Fruit fly (Drosophila melanogaster) whole organism, embryonic: Measurements from ENCODE around the gene Pc.

Source experiments
- Antp ChIP-seq: fragments of 200-800 bp; sonication (Bioruptor generic); optimal IDR thresholded peaks from 3 replicates; lab custom pipeline; 2016; ENCODE audit warnings: missing biosample characterization, missing genetic modification characterization
- CG10543 ChIP-seq: fragments of 200-800 bp; sonication (Bioruptor generic); optimal IDR thresholded peaks from 3 replicates; lab custom pipeline; 2017; ENCODE audit warnings: missing biosample characterization, mild to moderate bottlenecking, missing genetic modification characterization, moderate library complexity
- CG10565 ChIP-seq: fragments of 200-800 bp; sonication (Bioruptor generic); optimal IDR thresholded peaks from 3 replicates; lab custom pipeline; 2016; ENCODE audit warnings: missing biosample characterization, mild to moderate bottlenecking, missing genetic modification characterization
- CG11504 ChIP-seq: fragments of 200-800 bp; sonication (Bioruptor generic); optimal IDR thresholded peaks from 3 replicates; lab custom pipeline; 2019; ENCODE audit warnings: missing biosample characterization, mild to moderate bottlenecking, missing genetic modification characterization, moderate library complexity
- CG12299 ChIP-seq: fragments of 200-800 bp; sonication (Bioruptor generic); optimal IDR thresholded peaks from 2 replicates; lab custom pipeline; 2018; ENCODE audit warnings: missing biosample characterization, mild to moderate bottlenecking, missing genetic modification characterization
- CG1233 ChIP-seq: fragments of 200-800 bp; sonication (Bioruptor generic); optimal IDR thresholded peaks from 4 replicates; lab custom pipeline; 2018; ENCODE audit warnings: missing biosample characterization, mild to moderate bottlenecking, missing genetic modification characterization
- CG12659 ChIP-seq: fragments of 200-800 bp; sonication (Bioruptor generic); optimal IDR thresholded peaks from 3 replicates; lab custom pipeline; 2017; ENCODE audit warnings: mild to moderate bottlenecking, missing biosample characterization, missing genetic modification reagents, missing genetic modification characterization
- CG12744 ChIP-seq: fragments of 200-800 bp; sonication (Bioruptor generic); optimal IDR thresholded peaks from 2 replicates; lab custom pipeline; 2016; ENCODE audit warnings: missing biosample characterization, missing genetic modification characterization
- CG16815 ChIP-seq: fragments of 200-800 bp; sonication (Bioruptor generic); optimal IDR thresholded peaks from 3 replicates; lab custom pipeline; 2017; ENCODE audit warnings: missing biosample characterization, mild to moderate bottlenecking, missing genetic modification characterization
- CG2129 ChIP-seq: fragments of 200-800 bp; sonication (Bioruptor generic); IDR thresholded peaks from 2 replicates; pipeline ENCODE4 v1.3.6; 2022; ENCODE audit warnings: missing biosample characterization, missing genetic modification characterization; ENCODE audit not compliant: partially characterized antibody
- CG2712 ChIP-seq: fragments of 200-800 bp; optimal IDR thresholded peaks from 3 replicates; lab custom pipeline; 2019; ENCODE audit warnings: missing biosample characterization, mild to moderate bottlenecking, missing genetic modification characterization, moderate library complexity
- CG30020 ChIP-seq: fragments of 200-800 bp; optimal IDR thresholded peaks from 2 replicates; lab custom pipeline; 2019; ENCODE audit warnings: missing biosample characterization, mild to moderate bottlenecking, missing genetic modification characterization, moderate library complexity
- CG31365 ChIP-seq: fragments of 200-800 bp; sonication (Bioruptor generic); optimal IDR thresholded peaks from 2 replicates; lab custom pipeline; 2018; ENCODE audit warnings: missing biosample characterization, mild to moderate bottlenecking, missing genetic modification characterization
- CG31388 ChIP-seq: fragments of 200-800 bp; sonication (Bioruptor generic); optimal IDR thresholded peaks from 2 replicates; lab custom pipeline; 2016; ENCODE audit warnings: missing biosample characterization, missing genetic modification characterization
- CG3838 ChIP-seq: fragments of 200-800 bp; sonication (Bioruptor generic); optimal IDR thresholded peaks from 3 replicates; lab custom pipeline; 2016; ENCODE audit warnings: missing biosample characterization, missing genetic modification characterization
- CG4404 ChIP-seq: fragments of 200-800 bp; sonication (Bioruptor generic); IDR thresholded peaks from 2 replicates; pipeline ENCODE4 v1.3.6; 2022; ENCODE audit warnings: missing biosample characterization, missing genetic modification characterization
- CG5180 ChIP-seq: fragments of 200-800 bp; sonication (Bioruptor generic); optimal IDR thresholded peaks from 3 replicates; lab custom pipeline; 2017; ENCODE audit warnings: missing biosample characterization, missing genetic modification characterization, mild to moderate bottlenecking, moderate library complexity, missing genetic modification reagents
- CG8290 ChIP-seq, 3 experiments: fragments of 200-800 bp; sonication (Bioruptor generic); optimal IDR thresholded peaks; 2 replicates each; lab custom pipeline; 2016 to 2019; ENCODE audit warnings: missing biosample characterization in 3 of 3, missing genetic modification characterization in 3 of 3, mild to moderate bottlenecking in 2 of 3, moderate library complexity in 1 of 3
- CG9932 ChIP-seq: fragments of 200-800 bp; sonication (Bioruptor generic); IDR thresholded peaks from 2 replicates; pipeline ENCODE4 v1.3.6; 2022; ENCODE audit warnings: missing biosample characterization, missing genetic modification characterization
- Ets97D ChIP-seq: fragments of 200-800 bp; sonication (Bioruptor generic); optimal IDR thresholded peaks from 3 replicates; lab custom pipeline; 2016; ENCODE audit warnings: missing biosample characterization, missing genetic modification characterization
- Fer2 ChIP-seq: fragments of 200-800 bp; sonication (Bioruptor generic); optimal IDR thresholded peaks from 2 replicates; lab custom pipeline; 2018; ENCODE audit warnings: missing biosample characterization, mild to moderate bottlenecking, missing genetic modification characterization, moderate library complexity
- Hr78 ChIP-seq, 2 experiments: fragments of 200-800 bp in 1 of 2; fragments of >200 bp in 1 of 2; sonication (Bioruptor generic) in 1 of 2; optimal IDR thresholded peaks; 2 replicates each; lab custom pipeline; 2017 to 2019; ENCODE audit warnings: missing biosample characterization in 2 of 2, missing genetic modification characterization in 2 of 2, mild to moderate bottlenecking in 1 of 2, moderate library complexity in 1 of 2
- Lpt ChIP-seq: fragments of >200 bp; optimal IDR thresholded peaks from 2 replicates; lab custom pipeline; 2018; ENCODE audit warnings: missing biosample characterization, missing genetic modification characterization
- MBD-R2 ChIP-seq: fragments of 200-800 bp; sonication (Bioruptor generic); IDR thresholded peaks from 2 replicates; pipeline ENCODE4 v1.3.6; 2022; ENCODE audit warnings: missing biosample characterization, missing genetic modification characterization
- NK7.1 ChIP-seq: fragments of 200-800 bp; sonication (Bioruptor generic); optimal IDR thresholded peaks from 3 replicates; lab custom pipeline; 2016; ENCODE audit warnings: missing biosample characterization, missing genetic modification characterization
- NfI ChIP-seq: fragments of 200-800 bp; sonication (Bioruptor generic); optimal IDR thresholded peaks from 3 replicates; lab custom pipeline; 2018; ENCODE audit warnings: missing biosample characterization, mild to moderate bottlenecking, missing genetic modification characterization, moderate library complexity
- Side ChIP-seq: fragments of 200-800 bp; sonication (Bioruptor generic); optimal IDR thresholded peaks from 2 replicates; lab custom pipeline; 2016; ENCODE audit warnings: missing biosample characterization, missing genetic modification characterization
- ac ChIP-seq: fragments of 200-800 bp; sonication (Bioruptor generic); optimal IDR thresholded peaks from 3 replicates; lab custom pipeline; 2017; ENCODE audit warnings: missing biosample characterization, mild to moderate bottlenecking, missing genetic modification characterization
- ash1 ChIP-seq: fragments of 200-800 bp; sonication (Bioruptor generic); optimal IDR thresholded peaks from 2 replicates; lab custom pipeline; 2018; ENCODE audit warnings: missing biosample characterization, mild to moderate bottlenecking, missing genetic modification characterization
- az2 ChIP-seq: fragments of 200-800 bp; sonication (Bioruptor generic); optimal IDR thresholded peaks from 3 replicates; lab custom pipeline; 2016; ENCODE audit warnings: missing biosample characterization, missing genetic modification characterization
- dmrt11E ChIP-seq: fragments of 200-800 bp; sonication (Bioruptor generic); optimal IDR thresholded peaks from 3 replicates; lab custom pipeline; 2018; ENCODE audit warnings: missing biosample characterization, mild to moderate bottlenecking, missing genetic modification characterization, moderate library complexity
- eve ChIP-seq, 2 experiments: fragments of >200 bp; optimal IDR thresholded peaks; 2 replicates each; lab custom pipeline; 2017; ENCODE audit warnings: missing biosample characterization in 2 of 2, missing genetic modification characterization in 2 of 2
- gcm ChIP-seq: fragments of 200-800 bp; sonication (Bioruptor generic); optimal IDR thresholded peaks from 2 replicates; lab custom pipeline; 2019; ENCODE audit warnings: missing biosample characterization, mild to moderate bottlenecking, missing genetic modification characterization, moderate library complexity
- grau ChIP-seq: fragments of 200-800 bp; optimal IDR thresholded peaks from 3 replicates; lab custom pipeline; 2019; ENCODE audit warnings: missing biosample characterization, mild to moderate bottlenecking, missing genetic modification characterization, moderate library complexity
- grn ChIP-seq: fragments of 200-800 bp; sonication (Bioruptor generic); optimal IDR thresholded peaks from 3 replicates; lab custom pipeline; 2017; ENCODE audit warnings: missing biosample characterization, missing genetic modification characterization
- h ChIP-seq: fragments of >200 bp; optimal IDR thresholded peaks from 2 replicates; lab custom pipeline; 2017
- lmd ChIP-seq: fragments of 200-800 bp; sonication (Bioruptor generic); IDR thresholded peaks from 2 replicates; pipeline ENCODE4 v1.3.6; 2022; ENCODE audit warnings: missing biosample characterization, missing genetic modification characterization
- mirr ChIP-seq: fragments of 200-800 bp; sonication (Bioruptor generic); optimal IDR thresholded peaks from 3 replicates; lab custom pipeline; 2018; ENCODE audit warnings: missing biosample characterization, mild to moderate bottlenecking, missing genetic modification characterization
- nmo ChIP-seq: fragments of 200-800 bp; sonication (Bioruptor generic); optimal IDR thresholded peaks from 2 replicates; lab custom pipeline; 2018; ENCODE audit warnings: missing biosample characterization, mild to moderate bottlenecking, missing genetic modification characterization, moderate library complexity
- p53 ChIP-seq: fragments of 200-800 bp; sonication (Bioruptor generic); optimal IDR thresholded peaks from 2 replicates; lab custom pipeline; 2016; ENCODE audit warnings: missing biosample characterization, missing genetic modification characterization
- prd ChIP-seq, 3 experiments: fragments of >200 bp in 2 of 3; fragments of 200-800 bp in 1 of 3; sonication (Bioruptor generic) in 1 of 3; optimal IDR thresholded peaks in 2 of 3; IDR thresholded peaks in 1 of 3; 2 replicates in 2 of 3; 3 replicates in 1 of 3; pipeline versions ENCODE4 v1.3.6 to Lab custom; 2017 to 2022; ENCODE audit warnings: missing biosample characterization in 1 of 3, missing genetic modification characterization in 1 of 3
- pros ChIP-seq: fragments of 200-800 bp; sonication (Bioruptor generic); optimal IDR thresholded peaks from 3 replicates; lab custom pipeline; 2019; ENCODE audit warnings: missing biosample characterization, mild to moderate bottlenecking, missing genetic modification characterization, moderate library complexity
- sc ChIP-seq, 3 experiments: fragments of >200 bp in 2 of 3; fragments of 200-800 bp in 1 of 3; sonication (Bioruptor generic) in 1 of 3; optimal IDR thresholded peaks; 2 replicates in 2 of 3; 3 replicates in 1 of 3; lab custom pipeline; 2017; ENCODE audit warnings: mild to moderate bottlenecking in 1 of 3, missing biosample characterization in 1 of 3, missing genetic modification characterization in 1 of 3, missing genetic modification reagents in 1 of 3
- sna ChIP-seq: fragments of 200-800 bp; sonication (Bioruptor generic); IDR thresholded peaks from 2 replicates; pipeline ENCODE4 v1.3.6; 2022; ENCODE audit warnings: missing biosample characterization, missing genetic modification characterization; ENCODE audit not compliant: partially characterized antibody
- tx ChIP-seq: fragments of 200-800 bp; sonication (Bioruptor generic); optimal IDR thresholded peaks from 2 replicates; lab custom pipeline; 2016; ENCODE audit warnings: missing biosample characterization, missing genetic modification characterization
- usp ChIP-seq: fragments of >200 bp; optimal IDR thresholded peaks from 2 replicates; lab custom pipeline; 2017; ENCODE audit warnings: missing biosample characterization, missing genetic modification characterization
- z ChIP-seq: fragments of 200-800 bp; sonication (Bioruptor generic); IDR thresholded peaks from 3 replicates; pipeline ENCODE4 v1.3.6; 2022; ENCODE audit warnings: missing biosample characterization, missing genetic modification characterization
- zfh2 ChIP-seq: fragments of 200-800 bp; sonication (Bioruptor generic); optimal IDR thresholded peaks from 2 replicates; lab custom pipeline; 2016; ENCODE audit warnings: missing biosample characterization, missing genetic modification characterization

Pc gene

DNA sequence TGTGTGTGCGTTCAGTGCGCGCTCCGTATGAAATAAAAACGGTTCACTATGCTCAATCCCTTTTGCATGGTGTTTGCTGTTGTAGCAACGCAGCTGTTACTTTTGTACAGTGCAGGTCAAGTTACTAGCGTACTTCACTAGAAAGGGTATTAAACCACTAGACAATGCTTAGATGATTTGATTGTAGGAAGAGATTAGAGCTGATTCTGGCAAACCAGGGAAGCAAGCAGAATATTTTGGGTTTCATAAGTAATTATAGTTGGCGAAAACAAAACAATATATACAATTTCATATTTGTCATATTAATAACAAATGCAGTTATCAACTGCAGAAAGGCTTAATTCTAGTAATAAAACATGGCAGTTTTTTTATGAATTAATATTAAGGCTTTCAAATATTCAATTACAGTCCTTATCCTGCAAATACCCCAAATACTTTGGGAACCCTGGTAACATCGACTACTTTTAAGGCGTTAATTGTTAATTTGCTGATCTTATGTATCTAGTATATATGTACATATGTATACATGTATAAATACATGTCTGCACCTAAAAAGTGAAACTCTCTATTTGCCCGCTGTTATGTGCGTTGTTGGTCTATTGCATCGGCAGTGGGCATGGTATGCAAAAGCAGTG, 29.5 kb upstream of the Pc start (continued):
- TF ChIP-seq CG12659 (GFP tag; lab: Kevin White, UChicago) = peak; percentile 19
- TF ChIP-seq sna (GFP tag; lab: Robert Waterston, UW) = no peak
- TF ChIP-seq CG9932 (GFP tag; lab: Robert Waterston, UW) = 0 out of 2 replicates have a peak, but pooled peaks have one; percentile 9
- TF ChIP-seq CG31365 = no peak
- TF ChIP-seq nmo = peak; percentile 50
- no peak for TF ChIP-seq Fer2 (tag; lab: Kevin White, UChicago)
- peak; percentile 1 for TF ChIP-seq Side
- no peak for TF ChIP-seq CG30020 (tag; lab: Kevin White, UChicago)
- no peak for TF ChIP-seq ac (GFP tag; lab: Kevin White, UChicago)
- no peak for TF ChIP-seq ash1 (GFP tag; lab: Kevin White, UChicago)
- TF ChIP-seq CG31388 (GFP tag; lab: Kevin White, UChicago) = peak; percentile 39
- TF ChIP-seq Antp (GFP tag; lab: Kevin White, UChicago) = peak; percentile 60
- TF ChIP-seq CG8290 (GFP tag; optimal IDR thresholded peaks at IDR 0.05; lab: Kevin White, UChicago) = no peak
- TF ChIP-seq CG8290 (tag; optimal IDR thresholded peaks at IDR 0.05; lab: Kevin White, UChicago) = peak in 1 of 2 experiments; percentile 68
- no peak for TF ChIP-seq NK7.1 (GFP tag; lab: Kevin White, UChicago)
- peak; percentile 30 for TF ChIP-seq NfI (GFP tag; lab: Kevin White, UChicago)
- TF ChIP-seq lmd (GFP tag; lab: Robert Waterston, UW) = 0 out of 2 replicates have a peak, but pooled peaks have one; percentile 17
- no peak for TF ChIP-seq grn
- TF ChIP-seq Ets97D (GFP tag; lab: Kevin White, UChicago) = peak; percentile 0
- TF ChIP-seq p53 = no peak
- TF ChIP-seq CG10543 (GFP tag; lab: Kevin White, UChicago) = no peak
- no peak for TF ChIP-seq pros
- TF ChIP-seq usp (GFP tag; lab: Kevin White, UChicago) = no peak
- no peak for TF ChIP-seq h
- no peak for TF ChIP-seq mirr (GFP tag; lab: Kevin White, UChicago)
- no peak for TF ChIP-seq CG10565
- peak; percentile 61 for TF ChIP-seq az2 (GFP tag; lab: Kevin White, UChicago)
- no peak for TF ChIP-seq z (GFP tag; lab: Robert Waterston, UW)
- TF ChIP-seq tx (GFP tag; lab: Kevin White, UChicago) = no peak
- peak; percentile 57 for TF ChIP-seq grau
- peak; percentile 78 for TF ChIP-seq CG11504
- peak; percentile 27 for TF ChIP-seq CG16815 (GFP tag; lab: Kevin White, UChicago)
- no peak for TF ChIP-seq Lpt
- TF ChIP-seq CG2129 (GFP tag; lab: Robert Waterston, UW) = no peak
- no peak for TF ChIP-seq CG5180 (GFP tag; lab: Kevin White, UChicago)
- TF ChIP-seq sc (optimal IDR thresholded peaks at IDR 0.05; lab: Kevin White, UChicago) = no peak
- peak; percentile 69 for TF ChIP-seq sc (GFP tag; optimal IDR thresholded peaks at IDR 0.05; lab: Kevin White, UChicago)
- peak; percentile 3 for TF ChIP-seq CG1233 (GFP tag; lab: Kevin White, UChicago)
- no peak for TF ChIP-seq Hr78 (GFP tag; optimal IDR thresholded peaks at IDR 0.05; lab: Kevin White, UChicago)
- peak; percentile 34 for TF ChIP-seq CG2712
- TF ChIP-seq CG12744 = no peak
- peak; percentile 7 for TF ChIP-seq dmrt11E (tag; lab: Kevin White, UChicago)
- TF ChIP-seq prd (optimal IDR thresholded peaks at IDR 0.05; lab: Kevin White, UChicago) = no peak
- peak; percentile 44; the same call in 1 of the 3 replicates for TF ChIP-seq prd (GFP tag; IDR thresholded peaks at IDR 0.05; lab: Robert Waterston, UW)
- TF ChIP-seq CG12299 (tag; lab: Kevin White, UChicago) = no peak
- TF ChIP-seq CG3838 = no peak
- no peak for TF ChIP-seq CG4404 (GFP tag; lab: Robert Waterston, UW)
- TF ChIP-seq zfh2 (GFP tag; lab: Kevin White, UChicago) = no peak
- no peak; the same call in 1 of the 2 replicates for TF ChIP-seq MBD-R2
- TF ChIP-seq gcm (GFP tag; lab: Kevin White, UChicago) = no peak
- no peak for TF ChIP-seq eve (GFP tag; optimal IDR thresholded peaks at IDR 0.05; lab: Kevin White, UChicago)
